Worm (Caenorhabditis elegans) whole organism, midembryonic: ENCODE measurements around the gene Y57G11B.2.
"Not testable (repeated sequence)": the region's sequence is repeated elsewhere in the genome, so short reads cannot be mapped to it uniquely, and the experiment has no call there.

ENCODE experiments used
- cog-1 ChIP-seq: sonication (generic microtip); optimal IDR thresholded peaks from 2 replicates; lab custom pipeline; 2016; ENCODE audit warnings: missing genetic modification characterization, missing compliant biosample characterization
- ref-1 ChIP-seq: fragments of 200-800 bp; sonication (Bioruptor generic); conservative IDR thresholded peaks from 2 replicates; pipeline ENCODE4 v1.3.6; 2022; ENCODE audit warnings: missing genetic modification reagents, missing genetic modification characterization, missing compliant biosample characterization
- ztf-29 ChIP-seq: fragments of 200-800 bp; sonication (Bioruptor generic); IDR thresholded peaks from 2 replicates; pipeline ENCODE4 v1.3.6; 2022; ENCODE audit warnings: missing genetic modification reagents, missing genetic modification characterization, missing compliant biosample characterization

DNA sequence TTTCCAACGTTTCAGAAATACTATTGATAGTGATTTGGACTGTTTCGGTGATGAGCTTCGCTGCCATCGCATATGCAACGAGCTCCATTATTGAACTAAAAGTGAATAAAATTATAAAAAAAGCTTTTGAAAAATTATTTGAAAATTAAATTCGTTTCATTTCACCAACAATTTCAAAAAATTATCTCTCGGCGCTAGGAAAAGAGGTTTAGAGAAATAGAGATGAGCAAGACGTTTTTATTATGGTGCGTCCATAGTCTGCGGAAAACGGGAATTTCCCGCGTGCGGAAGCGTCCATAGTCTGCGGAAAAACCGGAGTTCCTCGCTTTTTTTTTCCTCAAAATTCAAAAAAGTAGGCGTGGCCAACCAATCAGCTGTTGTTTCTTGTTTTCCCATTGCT, 13.3 kb upstream of the Y57G11B.2 start, which contains the start of gene pals-30:
- not testable (repeated sequence) for TF ChIP-seq cog-1; ztf-29 (GFP tag; lab: Robert Waterston, UW); ref-1 (GFP tag; lab: Robert Waterston, UW)
